Fruit fly (Drosophila melanogaster): Measurements from ENCODE around the gene mnb.
A peak's percentile ranks its signal among the peaks of the same experiment; 100 is the strongest.

Gene mnb

dm6 chrX:17914508-17914907, 27.5 kb upstream of the mnb start:
- TF ChIP-seq CG9705 (GFP tag; optimal IDR thresholded peaks at IDR 0.05) (no peak), foxo (GFP tag; optimal IDR thresholded peaks at IDR 0.05) (peak in 1 of 2 experiments; percentile 5), woc (GFP tag; optimal IDR thresholded peaks at IDR 0.05) (no peak), dl (GFP tag; optimal IDR thresholded peaks at IDR 0.05; ENCODE audit: insufficient read depth in 1 of 2, partially characterized antibody in 2 of 2) (no peak), Hr78 (GFP tag; optimal IDR thresholded peaks at IDR 0.05) (no peak), brk (GFP tag; optimal IDR thresholded peaks at IDR 0.05) (no peak), fru (GFP tag; optimal IDR thresholded peaks at IDR 0.05) (peak; percentile 9), ey (GFP tag; optimal IDR thresholded peaks at IDR 0.05) (no peak), HLH106 (tag; optimal IDR thresholded peaks at IDR 0.05) (no peak), h (GFP tag; optimal IDR thresholded peaks at IDR 0.05) (peak; percentile 7), Mio (GFP tag; optimal IDR thresholded peaks at IDR 0.05) (no peak), pan (optimal IDR thresholded peaks at IDR 0.05) (no peak), sv (GFP tag; optimal IDR thresholded peaks at IDR 0.05) (no peak), Hr83 (GFP tag; optimal IDR thresholded peaks at IDR 0.05; ENCODE audit: poor library complexity, severe bottlenecking) (no peak), Rel (GFP tag; optimal IDR thresholded peaks at IDR 0.05) (no peak), Rel (tag; optimal IDR thresholded peaks at IDR 0.05) (no peak), Dif (GFP tag; optimal IDR thresholded peaks at IDR 0.05; ENCODE audit: partially characterized antibody) (no peak), Hnf4 (GFP tag; optimal IDR thresholded peaks at IDR 0.05) (no peak), Dfd (GFP tag; optimal IDR thresholded peaks at IDR 0.05) (no peak)

- TF ChIP-seq tai (GFP tag; optimal IDR thresholded peaks at IDR 0.05), result no peak
- no peak for TF ChIP-seq dsf (GFP tag; optimal IDR thresholded peaks at IDR 0.05; ENCODE audit: borderline replicate concordance)
- TF ChIP-seq Jra (GFP tag; optimal IDR thresholded peaks at IDR 0.05), result no peak
- no peak for TF ChIP-seq Dfd (GFP tag; optimal IDR thresholded peaks at IDR 0.05)
- no peak for TF ChIP-seq fru (GFP tag; optimal IDR thresholded peaks at IDR 0.05)
- TF ChIP-seq Hnf4 (GFP tag; optimal IDR thresholded peaks at IDR 0.05), result no peak
- TF ChIP-seq sage (GFP tag; optimal IDR thresholded peaks at IDR 0.05), result no peak
- TF ChIP-seq Abd-B (GFP tag; optimal IDR thresholded peaks at IDR 0.05), result no peak
- no peak for TF ChIP-seq h (GFP tag; optimal IDR thresholded peaks at IDR 0.05)
- no peak for TF ChIP-seq Mio (GFP tag; optimal IDR thresholded peaks at IDR 0.05)
- no peak for TF ChIP-seq Hr83 (GFP tag; optimal IDR thresholded peaks at IDR 0.05; ENCODE audit: poor library complexity, severe bottlenecking)
- TF ChIP-seq foxo (GFP tag; optimal IDR thresholded peaks at IDR 0.05), result no peak
- no peak for TF ChIP-seq CG32264 (GFP tag; optimal IDR thresholded peaks at IDR 0.05)
- no peak for TF ChIP-seq Vsx2 (GFP tag; optimal IDR thresholded peaks at IDR 0.05; ENCODE audit: partially characterized antibody)
- TF ChIP-seq psq (GFP tag; optimal IDR thresholded peaks at IDR 0.05), result no peak
- TF ChIP-seq Rel (GFP tag; optimal IDR thresholded peaks at IDR 0.05), result no peak
- TF ChIP-seq Rel (tag; optimal IDR thresholded peaks at IDR 0.05), result no peak
- TF ChIP-seq GATAd (GFP tag; optimal IDR thresholded peaks at IDR 0.05), result no peak
- TF ChIP-seq Dif (GFP tag; optimal IDR thresholded peaks at IDR 0.05; ENCODE audit: partially characterized antibody), result no peak
- no peak for TF ChIP-seq brk (GFP tag; optimal IDR thresholded peaks at IDR 0.05)
- TF ChIP-seq OdsH (GFP tag; optimal IDR thresholded peaks at IDR 0.05), result no peak
Observed at dm6 chrX:17912514-17912913, 25.5 kb upstream of the mnb start.

dm6 chrX:17910941-17911703, 24.1 kb upstream of the mnb start, which contains the start of gene CG6847:
Gene CG6847, plus strand, starts transcription at chrX:17911462.
- TF ChIP-seq dl (GFP tag; optimal IDR thresholded peaks at IDR 0.05; ENCODE audit: insufficient read depth in 1 of 2, partially characterized antibody in 2 of 2) (no peak), Mio (GFP tag; optimal IDR thresholded peaks at IDR 0.05) (no peak), N (GFP tag; optimal IDR thresholded peaks at IDR 0.05) (no peak), Jra (GFP tag; optimal IDR thresholded peaks at IDR 0.05) (no peak), Rel (GFP tag; optimal IDR thresholded peaks at IDR 0.05) (no peak), Rel (tag; optimal IDR thresholded peaks at IDR 0.05) (no peak), HLH106 (tag; optimal IDR thresholded peaks at IDR 0.05) (peak; percentile 69), Hnf4 (GFP tag; optimal IDR thresholded peaks at IDR 0.05) (no peak), Dif (GFP tag; optimal IDR thresholded peaks at IDR 0.05; ENCODE audit: partially characterized antibody) (no peak), OdsH (GFP tag; optimal IDR thresholded peaks at IDR 0.05) (peak; percentile 61), rgr (GFP tag; optimal IDR thresholded peaks at IDR 0.05) (peak; percentile 60), lola (GFP tag; optimal IDR thresholded peaks at IDR 0.05) (no peak), jim (GFP tag; optimal IDR thresholded peaks at IDR 0.05) (no peak), sv (GFP tag; optimal IDR thresholded peaks at IDR 0.05) (peak; percentile 49), CG9705 (GFP tag; optimal IDR thresholded peaks at IDR 0.05) (no peak), sage (GFP tag; optimal IDR thresholded peaks at IDR 0.05) (no peak), fru (GFP tag; optimal IDR thresholded peaks at IDR 0.05) (peak; percentile 67), Myc (optimal IDR thresholded peaks at IDR 0.05) (no peak), h (GFP tag; optimal IDR thresholded peaks at IDR 0.05) (peak; percentile 58), pan (optimal IDR thresholded peaks at IDR 0.05) (no peak), Sp1 (GFP tag; optimal IDR thresholded peaks at IDR 0.05) (peak; percentile 81), tai (GFP tag; optimal IDR thresholded peaks at IDR 0.05) (no peak), Dfd (GFP tag; optimal IDR thresholded peaks at IDR 0.05) (no peak), br (GFP tag; optimal IDR thresholded peaks at IDR 0.05) (peak; percentile 17), woc (GFP tag; optimal IDR thresholded peaks at IDR 0.05) (peak; percentile 25), Abd-B (GFP tag; optimal IDR thresholded peaks at IDR 0.05) (no peak), foxo (GFP tag; optimal IDR thresholded peaks at IDR 0.05) (peak in 1 of 2 experiments; percentile 64), Hr83 (GFP tag; optimal IDR thresholded peaks at IDR 0.05; ENCODE audit: poor library complexity, severe bottlenecking) (no peak), psq (GFP tag; optimal IDR thresholded peaks at IDR 0.05) (peak; percentile 77), ey (GFP tag; optimal IDR thresholded peaks at IDR 0.05) (peak; percentile 54), Vsx2 (GFP tag; optimal IDR thresholded peaks at IDR 0.05; ENCODE audit: partially characterized antibody) (no peak), CrebA (GFP tag; optimal IDR thresholded peaks at IDR 0.05; ENCODE audit: borderline replicate concordance) (no peak), dsf (GFP tag; optimal IDR thresholded peaks at IDR 0.05; ENCODE audit: borderline replicate concordance) (no peak), CG32264 (GFP tag; optimal IDR thresholded peaks at IDR 0.05) (no peak), Hr78 (GFP tag; optimal IDR thresholded peaks at IDR 0.05) (no peak), brk (GFP tag; optimal IDR thresholded peaks at IDR 0.05) (no peak), GATAd (GFP tag; optimal IDR thresholded peaks at IDR 0.05) (no peak), dmrt93B (GFP tag; optimal IDR thresholded peaks at IDR 0.05) (peak; percentile 14)
